Fruit fly (Drosophila melanogaster) S2 (cell line): ENCODE results near the gene CG4611.

Experiments used
- CG8478 ChIP-seq: fragments of >200 bp; optimal IDR thresholded peaks from 2 replicates; lab custom pipeline; 2018
- CTCF ChIP-seq, 2 experiments: fragments of >200 bp; optimal IDR thresholded peaks; 2 replicates each; lab custom pipeline; 2018

The CG4611 gene

DNA sequence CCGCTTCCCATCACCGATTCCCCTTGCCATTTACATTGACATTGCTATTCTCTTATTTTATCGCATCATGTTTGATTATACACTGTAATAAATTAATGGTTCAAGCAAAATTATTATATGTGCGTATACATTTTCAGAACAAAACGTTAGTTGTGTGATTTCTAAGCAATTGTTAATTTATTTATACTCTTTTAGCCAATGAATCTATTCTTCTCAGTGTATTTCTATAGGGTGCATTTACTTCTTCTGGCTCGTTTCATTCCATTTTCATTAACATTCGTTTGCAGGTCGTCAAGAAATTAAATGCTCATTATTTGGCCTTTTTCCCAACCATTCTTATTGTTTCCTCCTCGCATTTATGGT, 51.4 kb downstream of the CG4611 start:
- TF ChIP-seq CTCF (optimal IDR thresholded peaks at IDR 0.05; lab: Kevin White, UChicago) (no peak), CG8478 (no peak)
